Worm (Caenorhabditis elegans): ENCODE measurements around the gene F22E5.11.

DNA sequence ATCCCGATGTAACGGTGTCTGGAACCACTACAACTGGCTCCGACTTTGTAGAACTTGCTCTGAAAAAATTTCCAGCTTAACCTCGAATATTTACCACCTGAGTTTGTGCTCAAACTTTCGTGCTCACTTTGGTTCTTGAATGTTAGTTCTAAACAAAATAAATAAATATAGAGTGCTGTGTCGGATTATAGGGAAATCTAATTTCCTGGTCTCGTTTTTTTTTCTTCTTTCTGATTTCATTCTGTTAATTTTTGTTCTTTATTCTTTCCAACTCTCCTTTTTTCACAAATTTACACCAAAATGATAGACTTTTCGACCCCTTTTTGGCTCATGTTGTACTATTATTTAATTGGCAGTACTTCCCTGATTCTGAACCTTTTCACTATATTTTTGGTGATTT lies 15.1 kb downstream of the F22E5.11 start, which contains the start of gene sri-37:
- TF ChIP-seq nhr-12 (tag; optimal IDR thresholded peaks at IDR 0.05) (no peak), crh-2 (tag; optimal IDR thresholded peaks at IDR 0.05) (no peak), lsy-2 (tag; optimal IDR thresholded peaks at IDR 0.05) (no peak), nhr-11 (tag; optimal IDR thresholded peaks at IDR 0.05) (no peak), nhr-6 (tag; optimal IDR thresholded peaks at IDR 0.05) (no peak), ztf-1 (GFP tag; conservative IDR thresholded peaks at IDR 0.05) (no peak), nhr-25 (tag; optimal IDR thresholded peaks at IDR 0.05) (no peak), mab-5 (tag; optimal IDR thresholded peaks at IDR 0.05) (no peak), egl-27 (tag; optimal IDR thresholded peaks at IDR 0.05) (no peak), snpc-4 (tag; optimal IDR thresholded peaks at IDR 0.05) (no peak), unc-62 (GFP tag; optimal IDR thresholded peaks at IDR 0.05) (no peak), ZK546.5 (tag; optimal IDR thresholded peaks at IDR 0.05) (no peak), lin-39 (tag; optimal IDR thresholded peaks at IDR 0.05) (no peak), blmp-1 (tag; optimal IDR thresholded peaks at IDR 0.05; ENCODE audit: insufficient read depth) (no peak)

All from whole organism, L2 larva.